Worm (Caenorhabditis elegans) whole organism, young adult: ENCODE data around the gene F49F1.4.
A peak's percentile ranks its signal among the peaks of the same experiment; 100 is the strongest.
"Not testable (repeated sequence)": the region's sequence is repeated elsewhere in the genome, so short reads cannot be mapped to it uniquely, and the experiment has no call there.

Experiments used
- F10E7.11 ChIP-seq: sonication (generic microtip); optimal IDR thresholded peaks from 2 replicates; lab custom pipeline; 2017; ENCODE audit warnings: mild to moderate bottlenecking, missing genetic modification characterization, moderate library complexity, missing compliant biosample characterization
- F39B2.1 ChIP-seq: fragments of 200-800 bp; sonication (Bioruptor generic); IDR thresholded peaks from 2 replicates; pipeline ENCODE4 v1.3.6; 2022; ENCODE audit warnings: missing genetic modification reagents, missing genetic modification characterization, missing compliant biosample characterization
- T07F8.4 ChIP-seq: sonication (generic microtip); optimal IDR thresholded peaks from 2 replicates; lab custom pipeline; 2016; ENCODE audit warnings: mild to moderate bottlenecking, missing genetic modification characterization, moderate library complexity, missing compliant biosample characterization
- Y79H2A.3 ChIP-seq: fragments of 200-800 bp; sonication (Bioruptor generic); conservative IDR thresholded peaks from 2 replicates; pipeline ENCODE4 v1.3.6; 2022; ENCODE audit warnings: missing genetic modification reagents, missing genetic modification characterization, missing compliant biosample characterization
- ZK185.1 ChIP-seq: sonication (generic microtip); optimal IDR thresholded peaks from 2 replicates; lab custom pipeline; 2016; ENCODE audit warnings: mild to moderate bottlenecking, missing genetic modification characterization, missing compliant biosample characterization; ENCODE audit not compliant: poor library complexity, severe bottlenecking
- ama-1 ChIP-seq, 3 experiments: fragments of 150-350 bp in 1 of 3; sonication (generic microtip) in 2 of 3; optimal IDR thresholded peaks; 2 replicates each; lab custom pipeline; 2014 to 2018; ENCODE audit warnings: missing biosample characterization in 2 of 3, missing genetic modification characterization in 2 of 3, missing genetic modification reagents in 2 of 3
- atf-7 ChIP-seq: sonication (generic microtip); optimal IDR thresholded peaks from 2 replicates; lab custom pipeline; 2017; ENCODE audit warnings: mild to moderate bottlenecking, missing genetic modification characterization, missing compliant biosample characterization
- attf-6 ChIP-seq: fragments of 200-800 bp; sonication (Bioruptor generic); IDR thresholded peaks from 2 replicates; pipeline ENCODE4 v1.3.6; 2022; ENCODE audit warnings: missing genetic modification reagents, missing genetic modification characterization, missing compliant biosample characterization
- bed-2 ChIP-seq: fragments of 200-800 bp; sonication (Bioruptor generic); IDR thresholded peaks from 2 replicates; pipeline ENCODE4 v1.3.6; 2022; ENCODE audit warnings: missing genetic modification reagents, missing genetic modification characterization, missing compliant biosample characterization
- ccch-3 ChIP-seq: fragments of 200-800 bp; sonication (Bioruptor generic); optimal IDR thresholded peaks from 2 replicates; lab custom pipeline; 2018; ENCODE audit warnings: mild to moderate bottlenecking, missing genetic modification characterization, missing compliant biosample characterization
- ceh-58 ChIP-seq: fragments of 200-800 bp; sonication (Bioruptor generic); IDR thresholded peaks from 2 replicates; pipeline ENCODE4 v1.3.6; 2022; ENCODE audit warnings: missing genetic modification characterization, missing compliant biosample characterization
- fkh-3 ChIP-seq: sonication (generic microtip); optimal IDR thresholded peaks from 2 replicates; lab custom pipeline; 2016; ENCODE audit warnings: mild to moderate bottlenecking, missing genetic modification characterization, missing compliant biosample characterization
- gei-17 ChIP-seq: fragments of 200-800 bp; sonication (Bioruptor generic); optimal IDR thresholded peaks from 2 replicates; lab custom pipeline; 2018; ENCODE audit warnings: mild to moderate bottlenecking, missing genetic modification characterization, missing compliant biosample characterization
- hlh-12 ChIP-seq: sonication (generic microtip); optimal IDR thresholded peaks from 2 replicates; lab custom pipeline; 2016; ENCODE audit warnings: missing genetic modification characterization, missing compliant biosample characterization
- hlh-26 ChIP-seq: fragments of 200-800 bp; sonication (Bioruptor generic); conservative IDR thresholded peaks from 2 replicates; pipeline ENCODE4 v1.3.6; 2022; ENCODE audit warnings: missing genetic modification reagents, missing genetic modification characterization, missing compliant biosample characterization
- lin-54 ChIP-seq: fragments of 200-800 bp; sonication (Bioruptor generic); optimal IDR thresholded peaks from 2 replicates; lab custom pipeline; 2018; ENCODE audit warnings: mild to moderate bottlenecking, missing genetic modification characterization, missing compliant biosample characterization
- madf-3 ChIP-seq: fragments of 200-800 bp; sonication (Bioruptor generic); IDR thresholded peaks from 2 replicates; pipeline ENCODE4 v1.3.6; 2022; ENCODE audit warnings: missing genetic modification reagents, missing genetic modification characterization, missing compliant biosample characterization
- mel-28 ChIP-seq: sonication (generic microtip); optimal IDR thresholded peaks from 2 replicates; lab custom pipeline; 2016; ENCODE audit warnings: borderline replicate concordance, mild to moderate bottlenecking, missing genetic modification characterization, missing compliant biosample characterization
- mxl-1 ChIP-seq: sonication (generic microtip); optimal IDR thresholded peaks from 2 replicates; lab custom pipeline; 2016; ENCODE audit warnings: missing genetic modification characterization, missing compliant biosample characterization
- nfyb-1 ChIP-seq: fragments of 200-800 bp; sonication (Bioruptor generic); IDR thresholded peaks from 2 replicates; pipeline ENCODE4 v1.3.6; 2022; ENCODE audit warnings: missing genetic modification reagents, missing genetic modification characterization, missing compliant biosample characterization
- nhr-120 ChIP-seq: fragments of 200-800 bp; sonication (Bioruptor generic); IDR thresholded peaks from 2 replicates; pipeline ENCODE4 v1.3.6; 2022; ENCODE audit warnings: missing genetic modification characterization, missing compliant biosample characterization
- nhr-179 ChIP-seq: sonication (generic microtip); optimal IDR thresholded peaks from 2 replicates; lab custom pipeline; 2016; ENCODE audit warnings: mild to moderate bottlenecking, missing genetic modification characterization, missing compliant biosample characterization
- nhr-80 ChIP-seq: sonication (generic microtip); optimal IDR thresholded peaks from 2 replicates; lab custom pipeline; 2016; ENCODE audit warnings: missing genetic modification characterization, missing compliant biosample characterization
- pbrm-1 ChIP-seq: fragments of 200-800 bp; sonication (Bioruptor generic); IDR thresholded peaks from 2 replicates; pipeline ENCODE4 v1.3.6; 2022; ENCODE audit warnings: missing genetic modification reagents, missing genetic modification characterization, missing compliant biosample characterization
- sdz-38 ChIP-seq: sonication (generic microtip); optimal IDR thresholded peaks from 2 replicates; lab custom pipeline; 2016; ENCODE audit warnings: missing genotype, missing genetic modification characterization, missing compliant biosample characterization
- snpc-1.3 ChIP-seq: sonication (generic microtip); optimal IDR thresholded peaks from 2 replicates; lab custom pipeline; 2017; ENCODE audit warnings: missing genetic modification characterization, mild to moderate bottlenecking, missing compliant biosample characterization, antibody characterized with exemption, moderate library complexity, missing genotype, missing genetic modification reagents; ENCODE audit not compliant: insufficient read depth
- tbp1 ChIP-seq: fragments of 200-800 bp; sonication (Bioruptor generic); optimal IDR thresholded peaks from 2 replicates; lab custom pipeline; 2018; ENCODE audit warnings: mild to moderate bottlenecking, missing genetic modification characterization, missing compliant biosample characterization
- tbx-9 ChIP-seq: sonication (generic microtip); optimal IDR thresholded peaks from 2 replicates; lab custom pipeline; 2016; ENCODE audit warnings: borderline replicate concordance, missing genetic modification characterization, inconsistent platforms, missing compliant biosample characterization
- xnd-1 ChIP-seq: sonication (generic microtip); optimal IDR thresholded peaks from 2 replicates; lab custom pipeline; 2016; ENCODE audit warnings: missing genotype, missing genetic modification reagents, missing genetic modification characterization, missing compliant biosample characterization
- ztf-25 ChIP-seq: fragments of 200-800 bp; sonication (Bioruptor generic); IDR thresholded peaks from 2 replicates; pipeline ENCODE4 v1.3.6; 2022; ENCODE audit warnings: missing genetic modification reagents, missing genetic modification characterization, missing compliant biosample characterization
- ztf-3 ChIP-seq: fragments of 200-800 bp; sonication (Bioruptor generic); optimal IDR thresholded peaks from 2 replicates; lab custom pipeline; 2018; ENCODE audit warnings: mild to moderate bottlenecking, missing genetic modification characterization, missing compliant biosample characterization
- ztf-6 ChIP-seq: fragments of 200-800 bp; sonication (Bioruptor generic); IDR thresholded peaks from 2 replicates; pipeline ENCODE4 v1.3.6; 2022; ENCODE audit warnings: missing genetic modification reagents, missing genetic modification characterization, missing compliant biosample characterization

F49F1.4 gene

ce11 chrIV:4137472-4137871, 21.9 kb upstream of the F49F1.4 start, which contains the start of gene F49F1.9:
F49F1.9 (minus strand) TSS chrIV:4137572.
- TF ChIP-seq lin-54 (no peak), attf-6 (GFP tag; lab: Robert Waterston, UW) (no peak), sdz-38 (no peak), nhr-120 (GFP tag; lab: Robert Waterston, UW) (no peak), ceh-58 (GFP tag; lab: Robert Waterston, UW) (no peak), tbp1 (GFP tag; lab: Kevin White, UChicago) (no peak), madf-3 (GFP tag; lab: Robert Waterston, UW) (no peak), ztf-6 (GFP tag; lab: Robert Waterston, UW) (no peak), Y79H2A.3 (GFP tag; lab: Robert Waterston, UW) (no peak), tbx-9 (tag; lab: Kevin White, UChicago) (no peak), bed-2 (GFP tag; lab: Robert Waterston, UW) (no peak)

- TF ChIP-seq gei-17 (GFP tag; lab: Kevin White, UChicago) (no peak), ZK185.1 (tag; lab: Kevin White, UChicago) (no peak), F10E7.11 (tag; lab: Kevin White, UChicago) (no peak), hlh-12 (no peak), ceh-58 (GFP tag; lab: Robert Waterston, UW) (no peak), ztf-3 (no peak), ama-1 (optimal IDR thresholded peaks at IDR 0.05; lab: Kevin White, UChicago) (no peak), ama-1 (GFP tag; optimal IDR thresholded peaks at IDR 0.05; lab: Kevin White, UChicago) (no peak), F39B2.1 (GFP tag; lab: Robert Waterston, UW) (no peak), mxl-1 (tag; lab: Kevin White, UChicago) (no peak), sdz-38 (no peak), lin-54 (no peak), nhr-179 (tag; lab: Kevin White, UChicago) (no peak), ztf-25 (GFP tag; lab: Robert Waterston, UW) (no peak), snpc-1.3 (tag; lab: Kevin White, UChicago) (no peak), T07F8.4 (tag; lab: Kevin White, UChicago) (no peak)
Measured at ce11 chrIV:4135744-4136143, 20.2 kb upstream of the F49F1.4 start, which contains the start of gene F49F1.17. F49F1.17 (minus strand) TSS chrIV:4135844.

ce11 chrIV:4125657-4126056, 10.1 kb upstream of the F49F1.4 start, which contains the start of gene F49F1.7:
F49F1.7 (minus strand) TSS chrIV:4125757.
- not testable (repeated sequence) for TF ChIP-seq xnd-1 (tag; lab: Kevin White, UChicago); nfyb-1 (GFP tag; lab: Robert Waterston, UW); ccch-3 (GFP tag; lab: Kevin White, UChicago)

- TF ChIP-seq fkh-3 (tag; lab: Kevin White, UChicago): no peak
- TF ChIP-seq nhr-80 (tag; lab: Kevin White, UChicago): peak; percentile 46
Measured at ce11 chrIV:4123083-4123482, 7.5 kb upstream of the F49F1.4 start, which contains the start of gene mul-1. mul-1 (minus strand) TSS chrIV:4123166.

- no peak for TF ChIP-seq atf-7 (tag; lab: Kevin White, UChicago)
- no peak for TF ChIP-seq tbp1 (GFP tag; lab: Kevin White, UChicago)
- TF ChIP-seq nhr-80 (tag; lab: Kevin White, UChicago): peak; percentile 19
- TF ChIP-seq T07F8.4 (tag; lab: Kevin White, UChicago): no peak
- no peak for TF ChIP-seq pbrm-1 (GFP tag; lab: Robert Waterston, UW)
- TF ChIP-seq mel-28 (tag; lab: Kevin White, UChicago): no peak
- TF ChIP-seq hlh-26 (GFP tag; lab: Robert Waterston, UW): no peak
Measured at ce11 chrIV:4121055-4121454, 5.5 kb upstream of the F49F1.4 start.
